Worm (Caenorhabditis elegans) whole organism, early embryonic: ENCODE results near the gene Y38F1A.7.

ENCODE experiments used
- B0310.2 ChIP-seq: sonication (generic microtip); optimal IDR thresholded peaks from 2 replicates; lab custom pipeline; 2016; ENCODE audit warnings: mild to moderate bottlenecking, missing genetic modification characterization, missing compliant biosample characterization
- F13C5.2 ChIP-seq: sonication (generic microtip); optimal IDR thresholded peaks from 2 replicates; lab custom pipeline; 2017; ENCODE audit warnings: mild to moderate bottlenecking, missing genetic modification characterization, inconsistent platforms, missing compliant biosample characterization
- aly-1 ChIP-seq: sonication (generic microtip); optimal IDR thresholded peaks from 2 replicates; lab custom pipeline; 2016; ENCODE audit warnings: missing genetic modification characterization, missing compliant biosample characterization
- ama-1 ChIP-seq: fragments of 150-350 bp; optimal IDR thresholded peaks from 2 replicates; lab custom pipeline; 2014
- ets-7 ChIP-seq: sonication (generic microtip); optimal IDR thresholded peaks from 2 replicates; lab custom pipeline; 2016; ENCODE audit warnings: missing genotype, missing genetic modification characterization, missing compliant biosample characterization
- flt-1 ChIP-seq: fragments of 200-800 bp; sonication (Bioruptor generic); IDR thresholded peaks from 2 replicates; pipeline ENCODE4 v1.3.6; 2022; ENCODE audit warnings: missing genetic modification characterization, missing compliant biosample characterization
- hnd-1 ChIP-seq: sonication (generic microtip); optimal IDR thresholded peaks from 2 replicates; lab custom pipeline; 2016; ENCODE audit warnings: missing genetic modification characterization, missing compliant biosample characterization
- scrt-1 ChIP-seq: fragments of 200-800 bp; sonication (Bioruptor generic); IDR thresholded peaks from 2 replicates; pipeline ENCODE4 v1.3.6; 2022; ENCODE audit warnings: missing genetic modification characterization, missing compliant biosample characterization
- tbx-11 ChIP-seq: fragments of 200-800 bp; sonication (Bioruptor generic); IDR thresholded peaks from 2 replicates; pipeline ENCODE4 v1.3.6; 2022; ENCODE audit warnings: missing genetic modification characterization, missing compliant biosample characterization
- tbx-37 ChIP-seq: fragments of 200-800 bp; sonication (Bioruptor generic); conservative IDR thresholded peaks from 2 replicates; pipeline ENCODE4 v1.3.6; 2022; ENCODE audit warnings: missing genetic modification reagents, missing genetic modification characterization, missing compliant biosample characterization

ce11 chrII:13029290-13030050, 31.9 kb upstream of the Y38F1A.7 start:
- TF ChIP-seq ama-1 (lab: Kevin White, UChicago): no peak
- TF ChIP-seq flt-1 (GFP tag; lab: Robert Waterston, UW): no peak
- TF ChIP-seq tbx-37 (GFP tag; lab: Robert Waterston, UW): no peak
- no peak for TF ChIP-seq hnd-1
- TF ChIP-seq F13C5.2 (tag; lab: Kevin White, UChicago): no peak
- no peak for TF ChIP-seq aly-1 (tag; lab: Kevin White, UChicago)
- TF ChIP-seq B0310.2 (tag; lab: Kevin White, UChicago): no peak
- no peak for TF ChIP-seq tbx-11 (GFP tag; lab: Robert Waterston, UW)
- no peak for TF ChIP-seq ets-7 (tag; lab: Kevin White, UChicago)
- TF ChIP-seq scrt-1 (GFP tag; lab: Robert Waterston, UW): no peak
